Worm (Caenorhabditis elegans): ENCODE results near the gene F20G2.3.

The F20G2.3 gene

DNA sequence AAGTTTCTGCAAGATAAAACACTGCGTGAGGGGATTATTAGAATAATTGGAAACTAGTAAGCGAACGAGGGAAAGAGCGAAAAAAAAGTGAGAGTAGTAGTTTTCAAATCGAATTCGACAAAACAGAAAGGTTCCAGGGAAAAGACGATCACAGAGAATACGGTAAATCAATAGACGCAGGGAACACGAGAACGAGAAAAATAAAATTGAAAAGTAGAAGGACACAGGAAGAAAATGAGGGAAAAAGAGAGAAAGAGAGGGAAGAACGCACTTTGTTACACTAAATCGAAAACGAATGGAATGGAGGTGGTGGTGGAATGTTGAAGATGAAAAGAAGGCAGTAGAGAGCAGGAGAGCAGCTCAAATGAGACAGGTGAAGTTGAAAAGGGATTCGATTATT lies 38.9 kb upstream of the F20G2.3 start, which contains the start of gene swan-1 (continued):
- TF ChIP-seq ceh-63 (GFP tag; optimal IDR thresholded peaks at IDR 0.05) (no peak), lin-35 (GFP tag; optimal IDR thresholded peaks at IDR 0.05) (no peak), rnt-1 (tag; optimal IDR thresholded peaks at IDR 0.05) (peak; percentile 26), isw-1 (GFP tag; IDR thresholded peaks at IDR 0.05) (no peak), dsc-1 (tag; optimal IDR thresholded peaks at IDR 0.05) (peak; percentile 13), nhr-19 (GFP tag; conservative IDR thresholded peaks at IDR 0.05) (peak; percentile 14; the same call in 1 of the 2 replicates), nhr-20 (tag; optimal IDR thresholded peaks at IDR 0.05) (no peak), pax-3 (tag; optimal IDR thresholded peaks at IDR 0.05) (no peak)

DNA sequence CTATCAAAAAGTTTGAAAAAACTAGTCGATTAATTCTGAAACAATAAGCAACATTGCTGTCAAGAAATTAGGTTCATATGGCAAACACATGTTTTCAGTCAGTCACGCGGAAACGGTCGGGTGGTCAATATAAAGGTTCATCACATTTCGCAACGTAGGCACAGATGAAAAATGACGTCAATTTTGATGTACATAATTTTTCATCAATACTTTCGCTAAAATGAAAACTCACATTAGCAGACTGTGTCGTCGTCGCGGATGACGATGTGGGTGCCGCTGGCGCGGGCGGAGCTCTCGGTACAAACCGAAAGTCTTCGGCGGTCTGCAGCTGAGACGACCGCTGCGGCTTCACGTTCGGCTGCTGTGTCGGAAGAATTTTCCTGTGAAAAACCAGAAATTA lies 35.6 kb upstream of the F20G2.3 start, which contains the start of gene swan-2:
swan-2 (minus strand) TSS at position 380 of the 400 bp plus-strand sequence.
- TF ChIP-seq fkh-4 (tag; optimal IDR thresholded peaks at IDR 0.05; ENCODE audit: borderline replicate concordance), result peak; percentile 5
- TF ChIP-seq fos-1 (tag; optimal IDR thresholded peaks at IDR 0.05), result no peak
- no peak for TF ChIP-seq efl-1 (optimal IDR thresholded peaks at IDR 0.05)
- TF ChIP-seq efl-1 (GFP tag; optimal IDR thresholded peaks at IDR 0.05 in 1 of 2), result peak in 1 of 2 experiments; percentile 88
- no peak for TF ChIP-seq mep-1 (tag; optimal IDR thresholded peaks at IDR 0.05)
- peak in 1 of 2 experiments; percentile 70 for TF ChIP-seq lin-35 (GFP tag; optimal IDR thresholded peaks at IDR 0.05)
- no peak for TF ChIP-seq efl-3 (GFP tag; optimal IDR thresholded peaks at IDR 0.05)
- TF ChIP-seq nhr-28 (tag; optimal IDR thresholded peaks at IDR 0.05), result no peak
- no peak for TF ChIP-seq aha-1 (tag; optimal IDR thresholded peaks at IDR 0.05)
- no peak for TF ChIP-seq lir-3 (tag; optimal IDR thresholded peaks at IDR 0.05; ENCODE audit: poor library complexity)
- TF ChIP-seq unc-86 (tag; optimal IDR thresholded peaks at IDR 0.05), result no peak
- TF ChIP-seq egl-27 (tag; optimal IDR thresholded peaks at IDR 0.05), result no peak
- TF ChIP-seq nhr-84 (tag; optimal IDR thresholded peaks at IDR 0.05), result no peak
- TF ChIP-seq pax-3 (tag; optimal IDR thresholded peaks at IDR 0.05), result no peak
- no peak for TF ChIP-seq mef-2 (tag; optimal IDR thresholded peaks at IDR 0.05)
- no peak for TF ChIP-seq ceh-90 (tag; optimal IDR thresholded peaks at IDR 0.05)
- TF ChIP-seq zag-1 (tag; optimal IDR thresholded peaks at IDR 0.05), result no peak
- TF ChIP-seq nhr-85 (tag), result peak; percentile 65
- TF ChIP-seq blmp-1 (tag; optimal IDR thresholded peaks at IDR 0.05), result no peak
- TF ChIP-seq C16A3.4 (tag; optimal IDR thresholded peaks at IDR 0.05), result no peak
- no peak for TF ChIP-seq fkh-10 (GFP tag; optimal IDR thresholded peaks at IDR 0.05)
- TF ChIP-seq snu-23 (GFP tag; optimal IDR thresholded peaks at IDR 0.05), result peak; percentile 3
- TF ChIP-seq lin-13 (GFP tag; optimal IDR thresholded peaks at IDR 0.05), result no peak
- no peak for TF ChIP-seq fkh-8 (tag; optimal IDR thresholded peaks at IDR 0.05)
- peak; percentile 60 for TF ChIP-seq dsc-1 (tag; optimal IDR thresholded peaks at IDR 0.05)
- TF ChIP-seq nhr-71 (tag; optimal IDR thresholded peaks at IDR 0.05), result peak; percentile 10

- TF ChIP-seq nhr-85 (tag), result no peak
- TF ChIP-seq swsn-7 (tag; optimal IDR thresholded peaks at IDR 0.05), result no peak
- TF ChIP-seq grh-1 (GFP tag; IDR thresholded peaks at IDR 0.05), result no peak
- TF ChIP-seq fkh-4 (tag; optimal IDR thresholded peaks at IDR 0.05; ENCODE audit: borderline replicate concordance), result no peak
- TF ChIP-seq lsy-2 (tag; optimal IDR thresholded peaks at IDR 0.05), result no peak
- TF ChIP-seq Y116A8C.19 (tag; optimal IDR thresholded peaks at IDR 0.05; ENCODE audit: borderline replicate concordance), result no peak
- no peak for TF ChIP-seq mep-1 (tag; optimal IDR thresholded peaks at IDR 0.05)
- TF ChIP-seq isw-1 (GFP tag; IDR thresholded peaks at IDR 0.05), result no peak
- no peak for TF ChIP-seq alr-1 (tag; optimal IDR thresholded peaks at IDR 0.05; ENCODE audit: borderline replicate concordance)
- TF ChIP-seq nhr-28 (tag; optimal IDR thresholded peaks at IDR 0.05), result no peak
- no peak for TF ChIP-seq blmp-1 (tag; optimal IDR thresholded peaks at IDR 0.05)
- TF ChIP-seq sox-4 (tag; optimal IDR thresholded peaks at IDR 0.05), result no peak
- no peak for TF ChIP-seq unc-98 (GFP tag; IDR thresholded peaks at IDR 0.05)
- TF ChIP-seq skn-1 (tag; optimal IDR thresholded peaks at IDR 0.05), result no peak
- no peak for TF ChIP-seq nhr-12 (tag; optimal IDR thresholded peaks at IDR 0.05)
- no peak for TF ChIP-seq hpl-2 (GFP tag; optimal IDR thresholded peaks at IDR 0.05)
These were observed 30.9 kb upstream of the F20G2.3 start for ce11 chrV:13799190-13799589.
